Worm (Caenorhabditis elegans): Measurements from ENCODE around the gene rsp-1.

ce11 chrII:11455140-11455539, 2.0 kb downstream of the rsp-1 start:
- TF ChIP-seq nhr-6 (tag; optimal IDR thresholded peaks at IDR 0.05), result no peak
- no peak for TF ChIP-seq snpc-4 (tag; optimal IDR thresholded peaks at IDR 0.05)
- TF ChIP-seq lin-39 (tag; optimal IDR thresholded peaks at IDR 0.05), result no peak
- no peak for TF ChIP-seq elt-1 (tag; optimal IDR thresholded peaks at IDR 0.05)
- TF ChIP-seq egl-27 (tag; optimal IDR thresholded peaks at IDR 0.05), result no peak
- TF ChIP-seq nhr-10 (tag; optimal IDR thresholded peaks at IDR 0.05), result no peak
- no peak for TF ChIP-seq mab-5 (tag; optimal IDR thresholded peaks at IDR 0.05)
- no peak for TF ChIP-seq peb-1 (tag; optimal IDR thresholded peaks at IDR 0.05)
- TF ChIP-seq ceh-16 (tag; optimal IDR thresholded peaks at IDR 0.05), result no peak
- no peak for TF ChIP-seq elt-3 (tag; optimal IDR thresholded peaks at IDR 0.05)
- no peak for TF ChIP-seq ztf-11 (tag; optimal IDR thresholded peaks at IDR 0.05)
- no peak for TF ChIP-seq unc-55 (GFP tag; optimal IDR thresholded peaks at IDR 0.05)
